Fruit fly (Drosophila melanogaster): ENCODE results near the gene CG17780.

DNA sequence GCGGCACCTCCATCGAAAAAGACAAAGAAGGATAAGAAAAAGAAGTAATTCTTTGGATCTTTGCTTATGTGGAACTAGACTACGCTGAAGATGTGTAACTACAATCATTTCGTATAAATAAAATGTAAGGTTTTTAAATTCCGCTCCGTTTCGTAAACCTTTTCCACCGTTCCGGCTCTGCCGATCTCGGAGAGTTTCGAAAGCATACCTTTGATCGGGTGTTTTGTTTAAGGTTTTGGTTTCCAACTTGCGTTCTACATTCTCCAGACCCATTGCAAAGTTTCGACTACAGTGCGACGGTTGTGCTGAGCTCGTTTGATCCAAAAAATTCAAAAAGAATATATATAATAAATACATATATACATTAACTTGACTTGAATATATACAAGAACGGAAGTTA is 48.2 kb downstream of the CG17780 start, which contains the start of gene CG6432:
- TF ChIP-seq lz (GFP tag; optimal IDR thresholded peaks at IDR 0.05) (no peak), topi (GFP tag; optimal IDR thresholded peaks at IDR 0.05) (no peak)

Data from whole organism, prepupa.